Fruit fly (Drosophila melanogaster): ENCODE data around the gene CTCF.
A peak's percentile ranks its signal among the peaks of the same experiment; 100 is the strongest.

The CTCF gene

dm6 chr3L:7323348-7323747 is 33.2 kb downstream of the CTCF start, which contains the start of the genes RhoGEF4 and Rint1 (continued):
- TF ChIP-seq Atf6 (GFP tag; IDR thresholded peaks at IDR 0.05) (0 out of 2 replicates have a peak, but pooled peaks have one; percentile 62), kay (GFP tag; optimal IDR thresholded peaks at IDR 0.05) (no peak), E2f2 (GFP tag; IDR thresholded peaks at IDR 0.05) (peak; percentile 97), CG11560 (tag; IDR thresholded peaks at IDR 0.05) (0 out of 3 replicates have a peak, but pooled peaks have one; percentile 44), CG4730 (GFP tag; IDR thresholded peaks at IDR 0.05) (peak; percentile 65; the same call in 1 of the 2 replicates), Deaf1 (tag; optimal IDR thresholded peaks at IDR 0.05) (no peak), CG10543 (GFP tag; optimal IDR thresholded peaks at IDR 0.05) (peak; percentile 5), sob (GFP tag; IDR thresholded peaks at IDR 0.05) (peak; percentile 78), CG9932 (GFP tag; IDR thresholded peaks at IDR 0.05) (peak; percentile 92), CG10209 (GFP tag; optimal IDR thresholded peaks at IDR 0.05) (peak; percentile 63), sens-2 (GFP tag; IDR thresholded peaks at IDR 0.05) (no peak), sim (GFP tag; IDR thresholded peaks at IDR 0.05) (no peak), emc (GFP tag; optimal IDR thresholded peaks at IDR 0.05) (no peak), grn (GFP tag; optimal IDR thresholded peaks at IDR 0.05) (no peak), lov (optimal IDR thresholded peaks at IDR 0.05) (no peak), lov (GFP tag; IDR thresholded peaks at IDR 0.05) (peak; percentile 39; the same call in 1 of the 3 replicates), gro (GFP tag; optimal IDR thresholded peaks at IDR 0.05) (no peak), inv (GFP tag; IDR thresholded peaks at IDR 0.05; ENCODE audit: partially characterized antibody) (no peak), ab (GFP tag; optimal IDR thresholded peaks at IDR 0.05) (peak; percentile 22), CG10959 (GFP tag; IDR thresholded peaks at IDR 0.05) (peak; percentile 57), az2 (GFP tag; optimal IDR thresholded peaks at IDR 0.05) (peak; percentile 78), HmgZ (tag; optimal IDR thresholded peaks at IDR 0.05) (peak; percentile 85), gcm2 (GFP tag; optimal IDR thresholded peaks at IDR 0.05) (no peak), Dip2 (GFP tag; IDR thresholded peaks at IDR 0.05) (no peak), CG5245 (GFP tag; optimal IDR thresholded peaks at IDR 0.05) (no peak), Nf-YC (tag; optimal IDR thresholded peaks at IDR 0.05) (no peak), ttk (GFP tag; IDR thresholded peaks at IDR 0.05) (peak; percentile 60; the same call in 1 of the 2 replicates), pum (GFP tag; optimal IDR thresholded peaks at IDR 0.05) (peak; percentile 52), mam (GFP tag; optimal IDR thresholded peaks at IDR 0.05) (peak; percentile 55), CTCF (GFP tag; optimal IDR thresholded peaks at IDR 0.05) (no peak), CG10321 (GFP tag; IDR thresholded peaks at IDR 0.05) (no peak), Hmx (GFP tag; optimal IDR thresholded peaks at IDR 0.05) (no peak), CG10654 (GFP tag; optimal IDR thresholded peaks at IDR 0.05) (peak; percentile 60), CG11456 (GFP tag; IDR thresholded peaks at IDR 0.05) (peak; percentile 64), zf30C (GFP tag; optimal IDR thresholded peaks at IDR 0.05) (no peak), Hr51 (GFP tag; optimal IDR thresholded peaks at IDR 0.05) (peak in 1 of 2 experiments; percentile 75), fd96Cb (tag; optimal IDR thresholded peaks at IDR 0.05) (peak; percentile 43), prd (optimal IDR thresholded peaks at IDR 0.05) (no peak), prd (GFP tag; IDR thresholded peaks at IDR 0.05) (peak; percentile 89), CG30403 (GFP tag; optimal IDR thresholded peaks at IDR 0.05) (peak; percentile 86), br (optimal IDR thresholded peaks at IDR 0.05) (no peak), CHES-1-like (GFP tag; optimal IDR thresholded peaks at IDR 0.05) (peak; percentile 61), Fer1 (GFP tag; optimal IDR thresholded peaks at IDR 0.05) (peak; percentile 61), CG9437 (GFP tag; optimal IDR thresholded peaks at IDR 0.05) (peak; percentile 27), Dll (GFP tag; IDR thresholded peaks at IDR 0.05; ENCODE audit: partially characterized antibody) (no peak), CG4282 (GFP tag; optimal IDR thresholded peaks at IDR 0.05) (no peak), hkb (optimal IDR thresholded peaks at IDR 0.05) (peak; percentile 100), hkb (GFP tag; IDR thresholded peaks at IDR 0.05) (peak; percentile 58), CG42726 (GFP tag; IDR thresholded peaks at IDR 0.05; ENCODE audit: partially characterized antibody) (0 out of 2 replicates have a peak, but pooled peaks have one; percentile 58), luna (GFP tag; optimal IDR thresholded peaks at IDR 0.05) (no peak), CG30431 (GFP tag; optimal IDR thresholded peaks at IDR 0.05) (peak; percentile 61), HLH54F (GFP tag; optimal IDR thresholded peaks at IDR 0.05) (peak; percentile 57), CG14710 (tag; optimal IDR thresholded peaks at IDR 0.05) (peak; percentile 88), CG7745 (tag; optimal IDR thresholded peaks at IDR 0.05) (no peak)
